Worm (Caenorhabditis elegans) whole organism, L3 larva: ENCODE data around the gene ZK673.1.

Source experiments
- R02D3.7 ChIP-seq: fragments of 150-350 bp; optimal IDR thresholded peaks from 2 replicates; lab custom pipeline; 2014; ENCODE audit warnings: missing biosample characterization, missing genetic modification characterization
- ZK546.5 ChIP-seq: sonication (generic microtip); optimal IDR thresholded peaks from 2 replicates; lab custom pipeline; 2017; ENCODE audit warnings: missing biosample characterization, missing genetic modification characterization
- aly-2 ChIP-seq: fragments of 150-350 bp; optimal IDR thresholded peaks from 2 replicates; lab custom pipeline; 2014; ENCODE audit warnings: missing biosample characterization, missing genetic modification characterization
- ama-1 ChIP-seq: fragments of 150-350 bp; optimal IDR thresholded peaks from 2 replicates; lab custom pipeline; 2018
- ceh-16 ChIP-seq: sonication (generic microtip); optimal IDR thresholded peaks from 2 replicates; lab custom pipeline; 2017; ENCODE audit warnings: missing biosample characterization, missing genetic modification characterization
- ceh-28 ChIP-seq: fragments of 150-350 bp; optimal IDR thresholded peaks from 2 replicates; lab custom pipeline; 2014; ENCODE audit warnings: missing biosample characterization, missing genetic modification reagents, missing genetic modification characterization
- ceh-82 ChIP-seq: fragments of 150-350 bp; optimal IDR thresholded peaks from 2 replicates; lab custom pipeline; 2014; ENCODE audit warnings: missing biosample characterization, missing genetic modification characterization
- ceh-9 ChIP-seq: sonication (generic microtip); optimal IDR thresholded peaks from 2 replicates; lab custom pipeline; 2018; ENCODE audit warnings: missing biosample characterization, missing genetic modification characterization
- egl-27 ChIP-seq: sonication (generic microtip); optimal IDR thresholded peaks from 4 replicates; lab custom pipeline; 2017; ENCODE audit warnings: missing biosample characterization, missing genetic modification reagents, missing genetic modification characterization
- egl-5 ChIP-seq: fragments of 150-350 bp; optimal IDR thresholded peaks from 2 replicates; lab custom pipeline; 2017; ENCODE audit warnings: missing biosample characterization, missing genetic modification reagents, missing genetic modification characterization, inconsistent platforms
- elt-1 ChIP-seq: fragments of 150-350 bp; optimal IDR thresholded peaks from 2 replicates; lab custom pipeline; 2014; ENCODE audit warnings: missing biosample characterization, missing genetic modification characterization
- elt-2 ChIP-seq: sonication (generic microtip); optimal IDR thresholded peaks from 2 replicates; lab custom pipeline; 2016; ENCODE audit warnings: missing genetic modification reagents, mild to moderate bottlenecking, missing genetic modification characterization, missing compliant biosample characterization
- elt-3 ChIP-seq, 3 experiments: fragments of 150-350 bp in 1 of 3; sonication (generic microtip) in 2 of 3; optimal IDR thresholded peaks; 2 replicates in 2 of 3; 4 replicates in 1 of 3; lab custom pipeline; 2014 to 2017; ENCODE audit warnings: missing biosample characterization in 3 of 3, missing genetic modification characterization in 3 of 3
- eor-1 ChIP-seq, 2 experiments: fragments of 150-350 bp; optimal IDR thresholded peaks; 2 replicates each; lab custom pipeline; 2014 to 2018; ENCODE audit warnings: missing biosample characterization in 2 of 2, missing genetic modification characterization in 2 of 2
- fkh-2 ChIP-seq: fragments of 150-350 bp; optimal IDR thresholded peaks from 2 replicates; lab custom pipeline; 2014; ENCODE audit warnings: missing biosample characterization, missing genetic modification reagents, missing genetic modification characterization
- fos-1 ChIP-seq: fragments of 150-350 bp; optimal IDR thresholded peaks from 2 replicates; lab custom pipeline; 2014; ENCODE audit warnings: missing biosample characterization, missing genetic modification characterization
- hmg-11 ChIP-seq: sonication (generic microtip); optimal IDR thresholded peaks from 2 replicates; lab custom pipeline; 2016; ENCODE audit warnings: missing genetic modification characterization, missing compliant biosample characterization
- jun-1 ChIP-seq: fragments of 150-350 bp; optimal IDR thresholded peaks from 2 replicates; lab custom pipeline; 2014; ENCODE audit warnings: missing biosample characterization, missing genetic modification reagents, missing genetic modification characterization
- lin-15B ChIP-seq: fragments of 150-350 bp; optimal IDR thresholded peaks from 2 replicates; lab custom pipeline; 2014; ENCODE audit warnings: missing biosample characterization, missing genetic modification characterization
- lin-39 ChIP-seq: fragments of 150-350 bp; optimal IDR thresholded peaks from 2 replicates; lab custom pipeline; 2018; ENCODE audit warnings: missing biosample characterization, missing genetic modification reagents, missing genetic modification characterization
- lsy-12 ChIP-seq: sonication (generic microtip); optimal IDR thresholded peaks from 2 replicates; lab custom pipeline; 2016; ENCODE audit warnings: mild to moderate bottlenecking, missing genetic modification characterization, missing compliant biosample characterization
- mdl-1 ChIP-seq: fragments of 150-350 bp; optimal IDR thresholded peaks from 2 replicates; lab custom pipeline; 2014; ENCODE audit warnings: missing biosample characterization, missing genetic modification characterization
- nfya-1 ChIP-seq: sonication (generic microtip); optimal IDR thresholded peaks from 2 replicates; lab custom pipeline; 2017; ENCODE audit warnings: missing genetic modification characterization, mild to moderate bottlenecking, missing compliant biosample characterization, antibody characterized with exemption, moderate library complexity; ENCODE audit not compliant: insufficient read depth
- nhr-23 ChIP-seq: fragments of 150-350 bp; optimal IDR thresholded peaks from 2 replicates; lab custom pipeline; 2014; ENCODE audit warnings: missing biosample characterization, missing genetic modification reagents, missing genetic modification characterization
- nhr-25 ChIP-seq: sonication (generic microtip); optimal IDR thresholded peaks from 2 replicates; lab custom pipeline; 2017; ENCODE audit warnings: missing biosample characterization, missing genetic modification characterization
- nhr-43 ChIP-seq: sonication (generic microtip); optimal IDR thresholded peaks from 2 replicates; lab custom pipeline; 2016; ENCODE audit warnings: mild to moderate bottlenecking, missing genetic modification characterization, missing compliant biosample characterization; ENCODE audit not compliant: poor library complexity, severe bottlenecking
- nhr-67 ChIP-seq: fragments of 150-350 bp; optimal IDR thresholded peaks from 2 replicates; lab custom pipeline; 2014; ENCODE audit warnings: missing biosample characterization, missing genetic modification characterization
- nhr-76 ChIP-seq: fragments of 150-350 bp; sonication (generic microtip); optimal IDR thresholded peaks from 5 replicates; lab custom pipeline; 2014; ENCODE audit warnings: missing biosample characterization, missing genetic modification characterization
- nhr-77 ChIP-seq: fragments of 150-350 bp; optimal IDR thresholded peaks from 2 replicates; lab custom pipeline; 2014; ENCODE audit warnings: missing biosample characterization, missing genetic modification characterization
- pha-4 ChIP-seq: fragments of 150-350 bp; optimal IDR thresholded peaks from 2 replicates; lab custom pipeline; 2014; ENCODE audit warnings: missing biosample characterization, missing genetic modification reagents, missing genetic modification characterization
- pqm-1 ChIP-seq: fragments of 150-350 bp; optimal IDR thresholded peaks from 2 replicates; lab custom pipeline; 2017; ENCODE audit warnings: missing biosample characterization, missing genetic modification characterization, inconsistent platforms
- snpc-4 ChIP-seq: fragments of 150-350 bp; optimal IDR thresholded peaks from 2 replicates; lab custom pipeline; 2014; ENCODE audit warnings: missing biosample characterization, missing genetic modification characterization
- tbx-2 ChIP-seq: sonication (generic microtip); optimal IDR thresholded peaks from 2 replicates; lab custom pipeline; 2016; ENCODE audit warnings: mild to moderate bottlenecking, missing genetic modification characterization, missing compliant biosample characterization
- unc-39 ChIP-seq: sonication (generic microtip); optimal IDR thresholded peaks from 4 replicates; lab custom pipeline; 2017; ENCODE audit warnings: missing biosample characterization, missing genetic modification characterization
- unc-62 ChIP-seq: fragments of 150-350 bp; sonication (generic microtip); optimal IDR thresholded peaks from 4 replicates; lab custom pipeline; 2014; ENCODE audit warnings: missing biosample characterization, missing genetic modification reagents, missing genetic modification characterization
- zag-1 ChIP-seq: fragments of 150-350 bp; optimal IDR thresholded peaks from 2 replicates; lab custom pipeline; 2014; ENCODE audit warnings: missing biosample characterization, missing genetic modification characterization
- ztf-4 ChIP-seq: fragments of 150-350 bp; optimal IDR thresholded peaks from 2 replicates; lab custom pipeline; 2014; ENCODE audit warnings: missing biosample characterization, missing genetic modification characterization

Gene ZK673.1

ce11 chrII:10416332-10416863 lies 26.5 kb upstream of the ZK673.1 start, which contains the start of gene eif-2A:
Gene eif-2A, plus strand, starts transcription at chrII:10416800.
- TF ChIP-seq lin-15B (tag; lab: Kevin White, UChicago), result peak; percentile 27
- TF ChIP-seq R02D3.7 (tag; lab: Kevin White, UChicago), result no peak
- TF ChIP-seq pha-4 (tag; lab: Kevin White, UChicago), result peak; percentile 44
- TF ChIP-seq nfya-1, result peak; percentile 51
- TF ChIP-seq lin-39, result no peak
- TF ChIP-seq pqm-1 (tag; lab: Kevin White, UChicago), result no peak
- no peak for TF ChIP-seq ceh-9 (tag; lab: Kevin White, UChicago)
- no peak for TF ChIP-seq zag-1 (tag; lab: Kevin White, UChicago)
- TF ChIP-seq fkh-2 (tag; lab: Kevin White, UChicago), result no peak
- no peak for TF ChIP-seq nhr-67 (tag; lab: Kevin White, UChicago)
- TF ChIP-seq ceh-28 (tag; lab: Kevin White, UChicago), result no peak
- no peak for TF ChIP-seq nhr-77 (tag; lab: Kevin White, UChicago)
- no peak for TF ChIP-seq ztf-4
- no peak for TF ChIP-seq jun-1 (tag; lab: Kevin White, UChicago)

DNA sequence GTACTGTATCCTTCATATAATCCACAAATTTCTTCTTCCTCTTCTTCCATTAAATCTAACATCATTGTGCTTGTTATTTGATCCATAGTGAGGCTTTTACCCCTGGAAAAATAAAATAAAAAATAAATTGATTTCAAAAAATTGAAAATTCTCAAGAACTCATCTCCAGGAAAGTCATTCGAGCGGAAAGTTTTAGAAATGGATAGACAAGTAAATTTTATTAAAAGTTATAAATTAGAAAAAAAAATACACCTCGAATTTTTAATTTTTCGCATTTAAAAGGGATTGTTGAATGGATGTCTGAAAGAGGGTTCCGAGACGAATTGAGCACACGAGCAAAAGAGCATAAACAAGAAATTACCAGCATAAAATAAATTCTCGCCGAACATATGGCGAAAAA lies 21.0 kb upstream of the ZK673.1 start, which contains the start of gene frpr-21:
Gene frpr-21, minus strand, starts transcription at position 101 of the 400 bp plus-strand sequence.
- TF ChIP-seq nhr-23 (no peak), nfya-1 (no peak), nhr-25 (no peak), nhr-76 (no peak), fos-1 (no peak), nhr-43 (tag; lab: Kevin White, UChicago) (no peak), snpc-4 (tag; lab: Kevin White, UChicago) (no peak), ceh-28 (tag; lab: Kevin White, UChicago) (no peak), ama-1 (lab: Kevin White, UChicago) (no peak), ceh-82 (tag; lab: Kevin White, UChicago) (no peak), tbx-2 (tag; lab: Kevin White, UChicago) (no peak)

ce11 chrII:10435836-10436235 lies 7.1 kb upstream of the ZK673.1 start, which contains the start of gene cut-4:
Gene cut-4, plus strand, starts transcription at chrII:10436136.
- TF ChIP-seq aly-2 (tag; lab: Kevin White, UChicago) (no peak), unc-39 (tag; lab: Kevin White, UChicago) (no peak), nhr-43 (tag; lab: Kevin White, UChicago) (no peak)

DNA sequence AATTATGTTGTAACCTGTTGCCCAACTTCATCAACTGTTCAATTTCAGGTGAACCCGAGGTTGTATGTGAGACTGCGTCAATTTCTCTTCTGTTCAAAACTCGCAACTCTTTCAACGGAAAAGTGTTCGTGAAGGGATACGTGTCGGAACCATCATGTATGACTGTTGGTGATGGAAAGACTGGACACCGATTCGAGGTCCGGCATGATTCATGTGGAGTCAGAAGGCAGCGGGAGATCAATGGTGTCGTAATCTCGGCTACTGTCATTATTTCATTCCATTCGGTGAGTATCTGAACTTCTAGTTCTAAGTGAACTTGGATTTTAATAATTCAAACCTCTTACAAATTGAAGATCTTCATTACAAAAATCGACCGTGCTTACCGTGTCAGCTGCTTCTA lies 5.1 kb upstream of the ZK673.1 start:
- TF ChIP-seq mdl-1 (tag; lab: Kevin White, UChicago) (no peak), ceh-16 (tag; lab: Kevin White, UChicago) (no peak), nhr-77 (tag; lab: Kevin White, UChicago) (no peak), elt-2 (no peak), ceh-82 (tag; lab: Kevin White, UChicago) (no peak), nfya-1 (no peak), nhr-43 (tag; lab: Kevin White, UChicago) (no peak), zag-1 (tag; lab: Kevin White, UChicago) (no peak), eor-1 (tag; optimal IDR thresholded peaks at IDR 0.05; lab: Kevin White, UChicago) (no peak), aly-2 (tag; lab: Kevin White, UChicago) (no peak), ztf-4 (no peak), lin-39 (no peak), unc-62 (GFP tag; lab: Kevin White, UChicago) (no peak), ZK546.5 (tag; lab: Kevin White, UChicago) (no peak), elt-3 (tag; optimal IDR thresholded peaks at IDR 0.05; lab: Kevin White, UChicago) (no peak), hmg-11 (tag; lab: Kevin White, UChicago) (no peak), egl-5 (tag; lab: Kevin White, UChicago) (no peak)

DNA sequence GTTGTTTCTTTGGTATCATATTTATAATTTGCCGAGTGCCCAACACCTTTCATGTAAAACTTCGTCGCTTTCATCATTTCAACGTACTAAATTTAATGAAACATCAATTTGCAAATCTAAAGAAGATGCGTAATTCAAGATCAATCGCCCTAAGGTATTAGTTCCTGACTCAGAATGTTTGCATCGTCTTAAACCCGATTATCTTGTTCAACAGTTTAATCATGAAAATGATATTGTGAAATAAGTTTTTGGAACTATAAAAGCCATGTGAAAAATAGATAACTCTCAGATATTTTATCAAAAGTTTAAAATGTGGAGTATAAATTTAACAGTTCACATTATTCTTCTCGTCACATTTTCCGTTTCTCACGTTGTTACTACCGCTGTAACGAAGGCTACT lies 3.0 kb upstream of the ZK673.1 start, which contains the start of gene E04D5.4:
Gene E04D5.4, plus strand, starts transcription at position 301 of the 400 bp plus-strand sequence.
- no peak for TF ChIP-seq elt-1 (tag; lab: Kevin White, UChicago)
- TF ChIP-seq snpc-4 (tag; lab: Kevin White, UChicago), result no peak
- no peak for TF ChIP-seq egl-27 (tag; lab: Kevin White, UChicago)
- no peak for TF ChIP-seq lsy-12 (tag; lab: Kevin White, UChicago)
